Worm (Caenorhabditis elegans): ENCODE results near the gene clec-191.
A peak's percentile ranks its signal among the peaks of the same experiment; 100 is the strongest.

clec-191 gene

ce11 chrIV:16230464-16230863 is 50.0 kb downstream of the clec-191 start:
- no peak for TF ChIP-seq Y5F2A.4 (GFP tag; optimal IDR thresholded peaks at IDR 0.05)
- peak in 1 of 2 experiments; percentile 90 for TF ChIP-seq unc-62 (GFP tag; optimal IDR thresholded peaks at IDR 0.05 in 1 of 2)
- TF ChIP-seq unc-62 (tag; optimal IDR thresholded peaks at IDR 0.05) = no peak
- no peak for TF ChIP-seq nhr-237 (tag; optimal IDR thresholded peaks at IDR 0.05)
- TF ChIP-seq lin-13 (GFP tag; optimal IDR thresholded peaks at IDR 0.05) = no peak
- no peak for TF ChIP-seq D1046.2 (GFP tag; IDR thresholded peaks at IDR 0.05)
